Worm (Caenorhabditis elegans) whole organism, mixed stage, embryonic: ENCODE measurements around the gene clec-222.

ENCODE experiments used
- bed-3 ChIP-seq: fragments of 200-800 bp; sonication (Bioruptor generic); optimal IDR thresholded peaks from 3 replicates; lab custom pipeline; 2018; ENCODE audit warnings: mild to moderate bottlenecking, missing genetic modification characterization, moderate library complexity, missing compliant biosample characterization
- blmp-1 ChIP-seq: fragments of 150-350 bp; optimal IDR thresholded peaks from 2 replicates; lab custom pipeline; 2014; ENCODE audit warnings: missing biosample characterization, missing genetic modification characterization
- ces-1 ChIP-seq: fragments of 150-350 bp; optimal IDR thresholded peaks from 2 replicates; lab custom pipeline; 2014; ENCODE audit warnings: missing biosample characterization, missing genetic modification reagents, missing genetic modification characterization
- elt-3 ChIP-seq: fragments of 150-350 bp; optimal IDR thresholded peaks from 2 replicates; lab custom pipeline; 2014; ENCODE audit warnings: missing biosample characterization, missing genetic modification characterization
- lin-13 ChIP-seq: fragments of 150-350 bp; optimal IDR thresholded peaks from 2 replicates; lab custom pipeline; 2014; ENCODE audit warnings: missing biosample characterization, missing genetic modification characterization
- nhr-12 ChIP-seq: fragments of 150-350 bp; optimal IDR thresholded peaks from 2 replicates; lab custom pipeline; 2014; ENCODE audit warnings: missing biosample characterization, missing genetic modification characterization
- nhr-2 ChIP-seq: fragments of 150-350 bp; optimal IDR thresholded peaks from 2 replicates; lab custom pipeline; 2014; ENCODE audit warnings: missing biosample characterization, missing genetic modification characterization
- nhr-28 ChIP-seq: fragments of 150-350 bp; optimal IDR thresholded peaks from 2 replicates; lab custom pipeline; 2014; ENCODE audit warnings: missing biosample characterization, missing genetic modification characterization
- sptf-1 ChIP-seq: sonication (generic microtip); optimal IDR thresholded peaks from 2 replicates; lab custom pipeline; 2017; ENCODE audit warnings: mild to moderate bottlenecking, missing genetic modification characterization, moderate library complexity, missing compliant biosample characterization
- tbx-8 ChIP-seq: fragments of 200-800 bp; sonication (Bioruptor generic); optimal IDR thresholded peaks from 2 replicates; lab custom pipeline; 2018; ENCODE audit warnings: mild to moderate bottlenecking, missing genetic modification characterization, moderate library complexity, missing compliant biosample characterization
- unc-39 ChIP-seq: fragments of 150-350 bp; optimal IDR thresholded peaks from 2 replicates; lab custom pipeline; 2014; ENCODE audit warnings: missing biosample characterization, missing genetic modification characterization
- unc-62 ChIP-seq: fragments of 150-350 bp; optimal IDR thresholded peaks from 2 replicates; lab custom pipeline; 2014; ENCODE audit warnings: missing biosample characterization, missing genetic modification reagents, missing genetic modification characterization
- ztf-11 ChIP-seq: fragments of 150-350 bp; optimal IDR thresholded peaks from 2 replicates; lab custom pipeline; 2014; ENCODE audit warnings: missing biosample characterization, missing genetic modification characterization

DNA sequence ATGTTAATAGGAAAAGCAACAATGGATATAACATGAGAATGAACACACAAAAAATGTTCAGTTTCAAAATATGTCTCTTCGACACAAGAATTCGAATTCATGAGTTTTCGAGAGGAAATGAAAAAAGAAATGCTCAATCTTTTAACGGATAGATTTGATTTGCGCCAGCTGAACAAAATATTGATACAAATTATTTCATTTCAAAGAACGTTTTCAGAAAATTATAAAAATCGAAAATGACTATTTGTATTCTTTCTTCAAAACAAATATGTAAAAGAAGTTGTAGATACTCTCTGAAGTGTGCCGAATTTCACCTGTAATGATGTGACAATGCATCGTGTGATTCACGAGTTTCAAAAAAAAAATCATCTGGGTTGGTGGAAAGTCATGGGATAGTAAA lies 29.4 kb downstream of the clec-222 start, which contains the start of gene srh-47:
- TF ChIP-seq sptf-1 (tag; lab: Kevin White, UChicago) (no peak), blmp-1 (tag; lab: Kevin White, UChicago) (no peak), unc-39 (no peak), nhr-2 (no peak), unc-62 (no peak), ces-1 (GFP tag; lab: Kevin White, UChicago) (no peak), elt-3 (tag; lab: Kevin White, UChicago) (no peak), lin-13 (tag; lab: Kevin White, UChicago) (no peak), nhr-28 (tag; lab: Kevin White, UChicago) (no peak), nhr-12 (tag; lab: Kevin White, UChicago) (no peak), bed-3 (GFP tag; lab: Kevin White, UChicago) (no peak), ztf-11 (tag; lab: Kevin White, UChicago) (no peak), tbx-8 (GFP tag; lab: Kevin White, UChicago) (no peak)
